Worm (Caenorhabditis elegans) whole organism, L2 larva: Measurements from ENCODE around the gene pifk-1.

ENCODE experiments used
- C34F6.9 ChIP-seq: fragments of 150-350 bp; optimal IDR thresholded peaks from 2 replicates; lab custom pipeline; 2014; ENCODE audit warnings: missing biosample characterization, missing genetic modification characterization
- F13H6.1 ChIP-seq: sonication (generic microtip); optimal IDR thresholded peaks from 2 replicates; lab custom pipeline; 2016; ENCODE audit warnings: missing genetic modification characterization, missing compliant biosample characterization
- R02D3.7 ChIP-seq: fragments of 150-350 bp; optimal IDR thresholded peaks from 2 replicates; lab custom pipeline; 2014; ENCODE audit warnings: missing biosample characterization, missing genetic modification characterization
- Y55F3AM.14 ChIP-seq: fragments of 200-800 bp; sonication (Bioruptor generic); optimal IDR thresholded peaks from 2 replicates; lab custom pipeline; 2018; ENCODE audit warnings: mild to moderate bottlenecking, missing genetic modification characterization, missing compliant biosample characterization
- ZK546.5 ChIP-seq: sonication (generic microtip); optimal IDR thresholded peaks from 2 replicates; lab custom pipeline; 2017; ENCODE audit warnings: missing biosample characterization, missing genetic modification characterization
- alr-1 ChIP-seq: fragments of 150-350 bp; optimal IDR thresholded peaks from 2 replicates; lab custom pipeline; 2014; ENCODE audit warnings: missing biosample characterization, missing genetic modification characterization
- aly-2 ChIP-seq: fragments of 150-350 bp; optimal IDR thresholded peaks from 2 replicates; lab custom pipeline; 2014; ENCODE audit warnings: missing biosample characterization, missing genetic modification characterization
- ama-1 ChIP-seq: fragments of 150-350 bp; optimal IDR thresholded peaks from 2 replicates; lab custom pipeline; 2018; ENCODE audit warnings: inconsistent platforms
- blmp-1 ChIP-seq: sonication (generic microtip); optimal IDR thresholded peaks from 2 replicates; lab custom pipeline; 2017; ENCODE audit warnings: missing genetic modification characterization, mild to moderate bottlenecking, missing compliant biosample characterization, antibody characterized with exemption, moderate library complexity; ENCODE audit not compliant: insufficient read depth
- ceh-16 ChIP-seq: fragments of 150-350 bp; optimal IDR thresholded peaks from 2 replicates; lab custom pipeline; 2014; ENCODE audit warnings: missing biosample characterization, missing genetic modification characterization
- ceh-82 ChIP-seq: fragments of 150-350 bp; optimal IDR thresholded peaks from 2 replicates; lab custom pipeline; 2014; ENCODE audit warnings: missing biosample characterization, missing genetic modification characterization
- crh-2 ChIP-seq: sonication (generic microtip); optimal IDR thresholded peaks from 2 replicates; lab custom pipeline; 2017; ENCODE audit warnings: missing biosample characterization, missing genetic modification characterization
- dmd-4 ChIP-seq: sonication (generic microtip); optimal IDR thresholded peaks from 2 replicates; lab custom pipeline; 2017; ENCODE audit warnings: missing biosample characterization, missing genetic modification characterization
- egl-27 ChIP-seq: sonication (generic microtip); optimal IDR thresholded peaks from 3 replicates; lab custom pipeline; 2017; ENCODE audit warnings: missing biosample characterization, missing genetic modification reagents, missing genetic modification characterization
- elt-3 ChIP-seq: sonication (generic microtip); optimal IDR thresholded peaks from 2 replicates; lab custom pipeline; 2017; ENCODE audit warnings: missing biosample characterization, missing genetic modification characterization
- fos-1 ChIP-seq: fragments of 150-350 bp; optimal IDR thresholded peaks from 2 replicates; lab custom pipeline; 2014; ENCODE audit warnings: missing biosample characterization, missing genetic modification characterization
- gmeb-1 ChIP-seq: fragments of 150-350 bp; optimal IDR thresholded peaks from 2 replicates; lab custom pipeline; 2014; ENCODE audit warnings: missing biosample characterization, missing genetic modification characterization
- lin-11 ChIP-seq: fragments of 150-350 bp; sonication (generic microtip); optimal IDR thresholded peaks from 2 replicates; lab custom pipeline; 2014; ENCODE audit warnings: missing biosample characterization, missing genetic modification characterization, inconsistent platforms, mixed read lengths
- lin-13 ChIP-seq: fragments of 150-350 bp; optimal IDR thresholded peaks from 2 replicates; lab custom pipeline; 2014; ENCODE audit warnings: missing biosample characterization, missing genetic modification reagents, missing genetic modification characterization
- lin-39 ChIP-seq: fragments of 150-350 bp; optimal IDR thresholded peaks from 2 replicates; lab custom pipeline; 2014; ENCODE audit warnings: missing biosample characterization, missing genetic modification reagents, missing genetic modification characterization
- lsy-2 ChIP-seq, 2 experiments: fragments of 150-350 bp in 1 of 2; sonication (generic microtip) in 1 of 2; optimal IDR thresholded peaks; 2 replicates each; lab custom pipeline; 2014 to 2017; ENCODE audit warnings: missing biosample characterization in 2 of 2, missing genetic modification characterization in 2 of 2
- mab-5 ChIP-seq: fragments of 150-350 bp; optimal IDR thresholded peaks from 2 replicates; lab custom pipeline; 2014; ENCODE audit warnings: missing biosample characterization, missing genetic modification characterization
- mbf-1 ChIP-seq: sonication (generic microtip); optimal IDR thresholded peaks from 2 replicates; lab custom pipeline; 2017; ENCODE audit warnings: missing biosample characterization, missing genetic modification characterization
- mdl-1 ChIP-seq, 2 experiments: fragments of 150-350 bp in 1 of 2; sonication (generic microtip) in 1 of 2; optimal IDR thresholded peaks; 2 replicates each; lab custom pipeline; 2017; ENCODE audit warnings: missing biosample characterization in 2 of 2, missing genetic modification characterization in 2 of 2
- nhr-10 ChIP-seq: sonication (generic microtip); optimal IDR thresholded peaks from 2 replicates; lab custom pipeline; 2017; ENCODE audit warnings: missing biosample characterization, missing genetic modification characterization
- nhr-11 ChIP-seq: fragments of 150-350 bp; optimal IDR thresholded peaks from 2 replicates; lab custom pipeline; 2014; ENCODE audit warnings: missing biosample characterization, missing genetic modification characterization
- nhr-12 ChIP-seq: fragments of 150-350 bp; optimal IDR thresholded peaks from 2 replicates; lab custom pipeline; 2014; ENCODE audit warnings: missing biosample characterization, missing genetic modification characterization
- nhr-129 ChIP-seq: fragments of 150-350 bp; optimal IDR thresholded peaks from 2 replicates; lab custom pipeline; 2014; ENCODE audit warnings: missing biosample characterization, missing genetic modification characterization
- nhr-21 ChIP-seq: fragments of 150-350 bp; optimal IDR thresholded peaks from 2 replicates; lab custom pipeline; 2014; ENCODE audit warnings: missing biosample characterization, missing genetic modification characterization
- nhr-23 ChIP-seq: fragments of 150-350 bp; optimal IDR thresholded peaks from 2 replicates; lab custom pipeline; 2014; ENCODE audit warnings: missing biosample characterization, missing genetic modification reagents, missing genetic modification characterization
- nhr-237 ChIP-seq: fragments of 150-350 bp; optimal IDR thresholded peaks from 2 replicates; lab custom pipeline; 2014; ENCODE audit warnings: missing biosample characterization, missing genetic modification characterization
- nhr-25 ChIP-seq: fragments of 150-350 bp; sonication (generic microtip); optimal IDR thresholded peaks from 3 replicates; lab custom pipeline; 2014; ENCODE audit warnings: missing biosample characterization, missing genetic modification characterization
- nhr-6 ChIP-seq: fragments of 150-350 bp; optimal IDR thresholded peaks from 2 replicates; lab custom pipeline; 2014; ENCODE audit warnings: missing biosample characterization, missing genetic modification characterization
- nhr-77 ChIP-seq: fragments of 150-350 bp; optimal IDR thresholded peaks from 2 replicates; lab custom pipeline; 2014; ENCODE audit warnings: missing biosample characterization, missing genetic modification characterization
- peb-1 ChIP-seq: fragments of 150-350 bp; optimal IDR thresholded peaks from 2 replicates; lab custom pipeline; 2014; ENCODE audit warnings: missing biosample characterization, missing genetic modification characterization
- sem-4 ChIP-seq: fragments of 150-350 bp; optimal IDR thresholded peaks from 2 replicates; lab custom pipeline; 2014; ENCODE audit warnings: missing biosample characterization, missing genetic modification reagents, missing genetic modification characterization
- skn-1 ChIP-seq: sonication (generic microtip); optimal IDR thresholded peaks from 2 replicates; lab custom pipeline; 2017; ENCODE audit warnings: missing biosample characterization, missing genetic modification characterization
- sma-3 ChIP-seq: sonication (generic microtip); optimal IDR thresholded peaks from 2 replicates; lab custom pipeline; 2016; ENCODE audit warnings: missing genetic modification reagents, missing genetic modification characterization, missing compliant biosample characterization
- sma-9 ChIP-seq, 2 experiments: fragments of 150-350 bp in 1 of 2; sonication (generic microtip) in 1 of 2; optimal IDR thresholded peaks; 2 replicates each; lab custom pipeline; 2014 to 2016; ENCODE audit warnings: missing genetic modification characterization in 2 of 2, mild to moderate bottlenecking in 1 of 2, missing biosample characterization in 1 of 2, missing compliant biosample characterization in 1 of 2, missing genetic modification reagents in 1 of 2, moderate library complexity in 1 of 2
- snpc-4 ChIP-seq: fragments of 150-350 bp; optimal IDR thresholded peaks from 2 replicates; lab custom pipeline; 2014; ENCODE audit warnings: missing biosample characterization, missing genetic modification characterization
- unc-39 ChIP-seq: fragments of 150-350 bp; optimal IDR thresholded peaks from 2 replicates; lab custom pipeline; 2014; ENCODE audit warnings: missing biosample characterization, missing genetic modification characterization
- unc-55 ChIP-seq: fragments of 150-350 bp; sonication (generic microtip); optimal IDR thresholded peaks from 3 replicates; lab custom pipeline; 2014; ENCODE audit warnings: missing biosample characterization, missing genetic modification reagents, missing genetic modification characterization
- unc-62 ChIP-seq: fragments of 150-350 bp; optimal IDR thresholded peaks from 2 replicates; lab custom pipeline; 2014; ENCODE audit warnings: missing biosample characterization, missing genetic modification reagents, missing genetic modification characterization
- zag-1 ChIP-seq: fragments of 150-350 bp; optimal IDR thresholded peaks from 2 replicates; lab custom pipeline; 2014; ENCODE audit warnings: missing biosample characterization, missing genetic modification characterization
- ztf-1 ChIP-seq: fragments of 200-800 bp; sonication (Bioruptor generic); conservative IDR thresholded peaks from 2 replicates; pipeline ENCODE4 v1.3.6; 2022; ENCODE audit warnings: missing genetic modification characterization, missing compliant biosample characterization
- ztf-11 ChIP-seq: sonication (generic microtip); optimal IDR thresholded peaks from 2 replicates; lab custom pipeline; 2017; ENCODE audit warnings: missing biosample characterization, missing genetic modification characterization

Gene pifk-1

DNA sequence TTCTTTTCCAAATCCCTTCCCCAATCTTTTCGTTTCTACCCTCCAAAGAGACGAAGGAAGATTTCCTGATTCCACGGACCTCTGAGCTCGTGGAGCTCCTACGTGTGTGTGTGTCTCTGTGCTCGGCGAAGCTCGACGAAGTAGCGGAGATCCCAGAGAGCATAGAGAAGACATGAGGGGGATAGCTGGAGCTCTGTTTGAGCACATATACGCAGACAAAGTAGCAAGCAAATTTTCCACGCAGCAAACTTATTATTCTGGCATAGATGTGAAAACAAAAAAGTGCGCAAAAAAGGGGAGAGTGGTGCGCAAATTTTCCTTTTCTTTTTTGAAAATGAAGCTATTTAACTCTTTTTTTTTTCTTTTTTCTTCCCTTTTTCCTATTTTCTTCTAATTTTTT is 8.6 kb upstream of the pifk-1 start:
- TF ChIP-seq sem-4 (tag; lab: Kevin White, UChicago) (no peak), snpc-4 (tag; lab: Kevin White, UChicago) (no peak), ama-1 (lab: Kevin White, UChicago) (no peak), nhr-11 (tag; lab: Kevin White, UChicago) (no peak), unc-39 (tag; lab: Kevin White, UChicago) (no peak), sma-3 (GFP tag; lab: Kevin White, UChicago) (no peak), lin-11 (tag; lab: Kevin White, UChicago) (no peak), lin-13 (GFP tag; lab: Kevin White, UChicago) (no peak), nhr-25 (tag; lab: Kevin White, UChicago) (no peak), C34F6.9 (tag; lab: Kevin White, UChicago) (peak; percentile 43), zag-1 (peak; percentile 52), dmd-4 (tag; lab: Kevin White, UChicago) (no peak), aly-2 (tag; lab: Kevin White, UChicago) (no peak), skn-1 (tag; lab: Kevin White, UChicago) (no peak), nhr-10 (tag; lab: Kevin White, UChicago) (no peak), crh-2 (tag; lab: Kevin White, UChicago) (peak; percentile 51), ztf-11 (tag; lab: Kevin White, UChicago) (no peak), sma-9 (GFP tag; optimal IDR thresholded peaks at IDR 0.05; lab: Kevin White, UChicago) (no peak), sma-9 (tag; optimal IDR thresholded peaks at IDR 0.05; lab: Kevin White, UChicago) (no peak), ceh-16 (no peak), lsy-2 (tag; optimal IDR thresholded peaks at IDR 0.05; lab: Kevin White, UChicago) (peak in 1 of 2 experiments; percentile 40), mab-5 (tag; lab: Kevin White, UChicago) (no peak), nhr-129 (peak; percentile 54), nhr-6 (tag; lab: Kevin White, UChicago) (no peak), peb-1 (tag; lab: Kevin White, UChicago) (no peak), blmp-1 (tag; lab: Kevin White, UChicago) (no peak), F13H6.1 (tag; lab: Kevin White, UChicago) (no peak), ZK546.5 (no peak), nhr-237 (tag; lab: Kevin White, UChicago) (no peak), fos-1 (tag; lab: Kevin White, UChicago) (no peak), nhr-23 (tag; lab: Kevin White, UChicago) (no peak), nhr-77 (tag; lab: Kevin White, UChicago) (no peak), mdl-1 (tag; optimal IDR thresholded peaks at IDR 0.05; lab: Kevin White, UChicago) (peak in 1 of 2 experiments; percentile 57), R02D3.7 (tag; lab: Kevin White, UChicago) (no peak), elt-3 (tag; lab: Kevin White, UChicago) (no peak), ceh-82 (no peak), unc-62 (GFP tag; lab: Kevin White, UChicago) (no peak), nhr-12 (tag; lab: Kevin White, UChicago) (no peak), unc-55 (peak; percentile 72), lin-39 (tag; lab: Kevin White, UChicago) (no peak), Y55F3AM.14 (no peak), nhr-21 (tag; lab: Kevin White, UChicago) (no peak), gmeb-1 (no peak)

DNA sequence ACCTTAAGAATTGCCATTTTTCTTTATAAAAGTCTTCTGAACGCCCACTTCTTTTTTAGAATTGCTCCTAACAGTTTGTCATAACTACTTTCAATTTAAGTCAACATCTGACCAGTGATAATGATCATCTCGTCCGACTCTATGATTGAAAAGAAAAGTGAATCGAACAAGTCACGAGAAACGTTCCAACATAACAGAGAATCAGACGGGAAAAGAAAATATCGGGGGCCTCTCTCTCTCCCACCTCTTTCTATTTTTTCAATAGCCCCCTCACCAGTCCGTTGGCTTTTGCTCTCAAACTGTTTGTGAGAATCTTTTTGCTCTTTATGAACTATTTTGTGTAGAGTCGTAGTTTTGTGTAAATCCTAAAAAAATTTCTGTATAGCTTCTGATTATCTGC is 3.3 kb upstream of the pifk-1 start:
- TF ChIP-seq unc-39 (tag; lab: Kevin White, UChicago), result no peak
- TF ChIP-seq lsy-2 (tag; optimal IDR thresholded peaks at IDR 0.05; lab: Kevin White, UChicago), result no peak
- TF ChIP-seq nhr-129, result peak; percentile 7
- no peak for TF ChIP-seq nhr-237 (tag; lab: Kevin White, UChicago)
- TF ChIP-seq F13H6.1 (tag; lab: Kevin White, UChicago), result no peak
- TF ChIP-seq nhr-23 (tag; lab: Kevin White, UChicago), result no peak
- TF ChIP-seq unc-62 (GFP tag; lab: Kevin White, UChicago), result no peak
- no peak for TF ChIP-seq mbf-1 (tag; lab: Kevin White, UChicago)
- no peak for TF ChIP-seq ztf-1
- no peak for TF ChIP-seq nhr-11 (tag; lab: Kevin White, UChicago)
- TF ChIP-seq blmp-1 (tag; lab: Kevin White, UChicago), result peak; percentile 51
- TF ChIP-seq crh-2 (tag; lab: Kevin White, UChicago), result no peak
- no peak for TF ChIP-seq elt-3 (tag; lab: Kevin White, UChicago)
- no peak for TF ChIP-seq egl-27 (tag; lab: Kevin White, UChicago)
- no peak for TF ChIP-seq sma-3 (GFP tag; lab: Kevin White, UChicago)
- no peak for TF ChIP-seq alr-1 (tag; lab: Kevin White, UChicago)
- no peak for TF ChIP-seq nhr-21 (tag; lab: Kevin White, UChicago)
- TF ChIP-seq sem-4 (tag; lab: Kevin White, UChicago), result no peak
- TF ChIP-seq sma-9 (GFP tag; optimal IDR thresholded peaks at IDR 0.05; lab: Kevin White, UChicago), result peak; percentile 8
- TF ChIP-seq sma-9 (tag; optimal IDR thresholded peaks at IDR 0.05; lab: Kevin White, UChicago), result no peak
- TF ChIP-seq ceh-82, result no peak
- TF ChIP-seq C34F6.9 (tag; lab: Kevin White, UChicago), result no peak
- TF ChIP-seq gmeb-1, result no peak
- no peak for TF ChIP-seq lin-13 (GFP tag; lab: Kevin White, UChicago)
- no peak for TF ChIP-seq lin-39 (tag; lab: Kevin White, UChicago)
- TF ChIP-seq nhr-12 (tag; lab: Kevin White, UChicago), result no peak
